Worm (Caenorhabditis elegans) whole organism, L4/young adult: ENCODE measurements around the gene F28B4.4.

Experiments
- W03F9.2 ChIP-seq: fragments of 150-350 bp; optimal IDR thresholded peaks from 2 replicates; lab custom pipeline; 2014; ENCODE audit warnings: missing biosample characterization, missing genetic modification characterization
- dao-5 ChIP-seq: sonication (generic microtip); optimal IDR thresholded peaks from 2 replicates; lab custom pipeline; 2016; ENCODE audit warnings: missing genotype, missing genetic modification characterization, moderate library complexity, missing compliant biosample characterization
- him-1 ChIP-seq: sonication (generic microtip); optimal IDR thresholded peaks from 2 replicates; lab custom pipeline; 2016; ENCODE audit warnings: missing genotype, missing genetic modification reagents, missing genetic modification characterization, missing compliant biosample characterization

The F28B4.4 gene

ce11 chrX:3165569-3165968 is 43.9 kb downstream of the F28B4.4 start, which contains the start of gene pfut-1:
Gene pfut-1 (plus strand): TSS chrX:3165826.
- no peak for TF ChIP-seq dao-5 (tag; lab: Kevin White, UChicago)
- no peak for TF ChIP-seq W03F9.2 (tag; lab: Kevin White, UChicago)
- no peak for TF ChIP-seq him-1 (tag; lab: Kevin White, UChicago)

- TF ChIP-seq W03F9.2 (tag; lab: Kevin White, UChicago) (no peak), him-1 (tag; lab: Kevin White, UChicago) (no peak), dao-5 (tag; lab: Kevin White, UChicago) (no peak)
Observed at ce11 chrX:3163972-3164575, 45.3 kb downstream of the F28B4.4 start, which contains the start of gene syx-6. Gene syx-6 (plus strand): TSS chrX:3164525.

- no peak for TF ChIP-seq him-1 (tag; lab: Kevin White, UChicago)
Observed at ce11 chrX:3159542-3159941, 49.9 kb downstream of the F28B4.4 start, which contains the start of gene gcc-1. Gene gcc-1 (plus strand): TSS chrX:3159940.
